Fruit fly (Drosophila melanogaster): ENCODE measurements around the gene eIF1A.

eIF1A gene

DNA sequence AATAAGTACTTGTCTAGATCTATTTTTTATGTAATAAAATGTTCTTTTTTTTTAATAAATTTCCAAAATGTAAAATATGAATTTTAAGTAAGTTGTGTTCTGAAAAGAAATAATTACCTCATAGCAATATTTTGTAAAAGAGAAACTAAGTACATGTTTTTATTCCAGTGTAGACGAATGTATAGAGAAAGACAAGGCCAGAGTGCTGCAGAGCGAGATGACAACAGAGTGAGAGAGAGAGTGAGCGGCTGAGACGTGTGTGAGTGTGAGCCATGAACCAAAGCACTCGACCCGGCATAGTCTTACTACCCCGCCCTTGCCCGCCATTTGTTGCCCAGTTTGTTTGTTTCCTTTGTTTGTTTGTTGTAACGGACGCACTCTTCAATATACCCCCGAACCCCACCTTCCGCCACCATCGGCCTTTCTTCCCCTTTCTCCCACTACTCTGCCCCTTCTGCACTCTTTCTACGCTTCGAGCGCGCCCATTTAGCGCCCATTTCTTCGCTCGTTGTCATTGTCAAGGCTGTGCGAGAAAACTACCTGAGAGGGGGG lies 37.0 kb downstream of the eIF1A start:
- TF ChIP-seq CG7745 (tag; optimal IDR thresholded peaks at IDR 0.05) (no peak), fd96Cb (tag; optimal IDR thresholded peaks at IDR 0.05) (peak; percentile 23), al (GFP tag; IDR thresholded peaks at IDR 0.05) (no peak), Ravus (GFP tag; IDR thresholded peaks at IDR 0.05) (no peak), nerfin-2 (GFP tag; IDR thresholded peaks at IDR 0.05; ENCODE audit: partially characterized antibody) (0 out of 2 replicates have a peak, but pooled peaks have one; percentile 14), CG12769 (tag; optimal IDR thresholded peaks at IDR 0.05) (peak; percentile 92), bcd (GFP tag; optimal IDR thresholded peaks at IDR 0.05) (peak; percentile 74), CG2875 (GFP tag; optimal IDR thresholded peaks at IDR 0.05) (peak; percentile 79), CG17829 (tag; optimal IDR thresholded peaks at IDR 0.05) (peak; percentile 68), HLHmδ (GFP tag; optimal IDR thresholded peaks at IDR 0.05) (peak; percentile 91), MBD-R2 (GFP tag; IDR thresholded peaks at IDR 0.05) (peak; percentile 56; the same call in 1 of the 2 replicates), CG6813 (GFP tag; optimal IDR thresholded peaks at IDR 0.05) (peak; percentile 85), Myb (GFP tag; optimal IDR thresholded peaks at IDR 0.05) (peak; percentile 16), tio (GFP tag; optimal IDR thresholded peaks at IDR 0.05) (peak; percentile 62), CG9876 (GFP tag; optimal IDR thresholded peaks at IDR 0.05) (peak; percentile 24), Mes4 (GFP tag; optimal IDR thresholded peaks at IDR 0.05) (peak; percentile 50), CG12071 (GFP tag; optimal IDR thresholded peaks at IDR 0.05) (peak; percentile 79), CG14050 (GFP tag; IDR thresholded peaks at IDR 0.05) (no peak), Xbp1 (GFP tag; optimal IDR thresholded peaks at IDR 0.05) (peak; percentile 1), CG11723 (GFP tag; optimal IDR thresholded peaks at IDR 0.05) (peak; percentile 71), pzg (GFP tag; optimal IDR thresholded peaks at IDR 0.05) (no peak), Xrp1 (GFP tag; IDR thresholded peaks at IDR 0.05) (peak; percentile 65), Spps (tag; optimal IDR thresholded peaks at IDR 0.05) (no peak), ttk (GFP tag; IDR thresholded peaks at IDR 0.05) (peak; percentile 83), CG15601 (tag; optimal IDR thresholded peaks at IDR 0.05) (peak; percentile 64), Hey (tag; optimal IDR thresholded peaks at IDR 0.05) (peak; percentile 45), z (GFP tag; IDR thresholded peaks at IDR 0.05) (peak; percentile 98), gem (tag; optimal IDR thresholded peaks at IDR 0.05) (peak; percentile 83), p53 (GFP tag; optimal IDR thresholded peaks at IDR 0.05) (peak; percentile 49), CG34376 (GFP tag; optimal IDR thresholded peaks at IDR 0.05) (no peak), CG33557 (GFP tag; optimal IDR thresholded peaks at IDR 0.05) (peak; percentile 57), insv (GFP tag; optimal IDR thresholded peaks at IDR 0.05) (no peak), H15 (GFP tag; IDR thresholded peaks at IDR 0.05) (peak; percentile 36; the same call in 1 of the 3 replicates), CG2199 (GFP tag; IDR thresholded peaks at IDR 0.05) (0 out of 3 replicates have a peak, but pooled peaks have one; percentile 63), oc (tag; optimal IDR thresholded peaks at IDR 0.05) (peak; percentile 86), Camta (GFP tag; optimal IDR thresholded peaks at IDR 0.05) (peak; percentile 39), CG17186 (GFP tag; optimal IDR thresholded peaks at IDR 0.05) (peak; percentile 44), Sry-β (GFP tag; optimal IDR thresholded peaks at IDR 0.05) (peak; percentile 23), CG9932 (GFP tag; IDR thresholded peaks at IDR 0.05) (peak; percentile 42; the same call in 1 of the 2 replicates), ara (GFP tag; IDR thresholded peaks at IDR 0.05) (peak; percentile 75), seq (GFP tag; IDR thresholded peaks at IDR 0.05) (peak; percentile 64; the same call in 1 of the 2 replicates), Med (GFP tag) (peak; percentile 91), CG16863 (GFP tag; optimal IDR thresholded peaks at IDR 0.05) (peak; percentile 22), CG11247 (GFP tag; IDR thresholded peaks at IDR 0.05) (peak; percentile 59), caup (GFP tag; optimal IDR thresholded peaks at IDR 0.05; ENCODE audit: severe bottlenecking) (peak; percentile 43), chn (GFP tag; optimal IDR thresholded peaks at IDR 0.05) (peak; percentile 53), Atf-2 (GFP tag; optimal IDR thresholded peaks at IDR 0.05) (no peak), MTF-1 (GFP tag; optimal IDR thresholded peaks at IDR 0.05; ENCODE audit: borderline replicate concordance) (peak; percentile 73), vfl (GFP tag; optimal IDR thresholded peaks at IDR 0.05) (no peak)
